Fruit fly (Drosophila melanogaster) whole organism, embryonic: ENCODE measurements around the gene Ostgamma.
A peak's percentile ranks its signal among the peaks of the same experiment; 100 is the strongest.

Experiments used
- Adf1 ChIP-seq: fragments of 200-800 bp; sonication (Bioruptor generic); IDR thresholded peaks from 2 replicates; pipeline ENCODE4 v1.3.6; 2022; ENCODE audit warnings: missing biosample characterization, missing genetic modification characterization
- Asciz ChIP-seq: fragments of 200-800 bp; sonication (Bioruptor generic); optimal IDR thresholded peaks from 2 replicates; lab custom pipeline; 2017; ENCODE audit warnings: missing biosample characterization, mild to moderate bottlenecking, missing genetic modification characterization, missing genetic modification reagents
- CG10267 ChIP-seq: fragments of 200-800 bp; sonication (Bioruptor generic); optimal IDR thresholded peaks from 2 replicates; lab custom pipeline; 2018; ENCODE audit warnings: missing biosample characterization, mild to moderate bottlenecking, missing genetic modification characterization, moderate library complexity
- CG10979 ChIP-seq: fragments of 200-800 bp; sonication (Bioruptor generic); optimal IDR thresholded peaks from 2 replicates; lab custom pipeline; 2018; ENCODE audit warnings: missing biosample characterization, mild to moderate bottlenecking, missing genetic modification characterization, moderate library complexity
- CG11723 ChIP-seq: fragments of 200-800 bp; sonication (Bioruptor generic); optimal IDR thresholded peaks from 2 replicates; lab custom pipeline; 2017; ENCODE audit warnings: missing biosample characterization, mild to moderate bottlenecking, missing genetic modification characterization
- CG12659 ChIP-seq: fragments of 200-800 bp; sonication (Bioruptor generic); optimal IDR thresholded peaks from 3 replicates; lab custom pipeline; 2017; ENCODE audit warnings: mild to moderate bottlenecking, missing biosample characterization, missing genetic modification reagents, missing genetic modification characterization
- CG14441 ChIP-seq: fragments of 200-800 bp; sonication (Bioruptor generic); IDR thresholded peaks from 2 replicates; pipeline ENCODE4 v1.3.6; 2022; ENCODE audit warnings: missing biosample characterization, missing genetic modification characterization
- CG15696 ChIP-seq: fragments of 200-800 bp; sonication (Bioruptor generic); optimal IDR thresholded peaks from 2 replicates; lab custom pipeline; 2019; ENCODE audit warnings: missing biosample characterization, mild to moderate bottlenecking, missing genetic modification characterization, moderate library complexity
- CG17359 ChIP-seq: fragments of 200-800 bp; sonication (Bioruptor generic); optimal IDR thresholded peaks from 3 replicates; lab custom pipeline; 2018; ENCODE audit warnings: missing biosample characterization, mild to moderate bottlenecking, missing genetic modification characterization, moderate library complexity
- CG17361 ChIP-seq: fragments of 200-800 bp; sonication (Bioruptor generic); IDR thresholded peaks from 3 replicates; pipeline ENCODE4 v1.3.6; 2022; ENCODE audit warnings: missing biosample characterization, missing genetic modification characterization
- CG17385 ChIP-seq: fragments of 200-800 bp; sonication (Bioruptor generic); optimal IDR thresholded peaks from 3 replicates; lab custom pipeline; 2018; ENCODE audit warnings: missing biosample characterization, mild to moderate bottlenecking, missing genetic modification characterization
- CG17802 ChIP-seq: fragments of 200-800 bp; sonication (Bioruptor generic); optimal IDR thresholded peaks from 2 replicates; lab custom pipeline; 2018; ENCODE audit warnings: missing biosample characterization, mild to moderate bottlenecking, missing genetic modification characterization, moderate library complexity
- CG31441 ChIP-seq: fragments of 200-800 bp; sonication (Bioruptor generic); IDR thresholded peaks from 2 replicates; pipeline ENCODE4 v1.3.6; 2022; ENCODE audit warnings: missing biosample characterization, missing genetic modification characterization
- CG32772 ChIP-seq: fragments of 200-800 bp; sonication (Bioruptor generic); IDR thresholded peaks from 2 replicates; pipeline ENCODE4 v1.3.6; 2022; ENCODE audit warnings: missing biosample characterization, missing genetic modification characterization
- CG4854 ChIP-seq: fragments of 200-800 bp; sonication (Bioruptor generic); optimal IDR thresholded peaks from 2 replicates; lab custom pipeline; 2016; ENCODE audit warnings: missing biosample characterization, missing genetic modification characterization, inconsistent platforms
- CG6254 ChIP-seq: fragments of 200-800 bp; sonication (Bioruptor generic); optimal IDR thresholded peaks from 3 replicates; lab custom pipeline; 2017; ENCODE audit warnings: mild to moderate bottlenecking, missing biosample characterization, missing genetic modification reagents, missing genetic modification characterization
- CG6683 ChIP-seq: fragments of 200-800 bp; sonication (Bioruptor generic); optimal IDR thresholded peaks from 2 replicates; lab custom pipeline; 2017; ENCODE audit warnings: missing biosample characterization, mild to moderate bottlenecking, missing genetic modification characterization, missing genetic modification reagents
- CG7745 ChIP-seq: fragments of 200-800 bp; sonication (Bioruptor generic); optimal IDR thresholded peaks from 2 replicates; lab custom pipeline; 2018; ENCODE audit warnings: missing biosample characterization, mild to moderate bottlenecking, missing genetic modification characterization, moderate library complexity
- Dfd ChIP-seq, 2 experiments: fragments of >200 bp; optimal IDR thresholded peaks; 2 replicates each; lab custom pipeline; 2017; ENCODE audit warnings: missing biosample characterization in 2 of 2, missing genetic modification characterization in 2 of 2
- Dll ChIP-seq: fragments of 200-800 bp; sonication (Bioruptor generic); IDR thresholded peaks from 4 replicates; pipeline ENCODE4 v1.3.6; 2022; ENCODE audit warnings: missing biosample characterization, missing genetic modification characterization; ENCODE audit not compliant: partially characterized antibody
- Dp ChIP-seq: fragments of 200-800 bp; sonication (Bioruptor generic); optimal IDR thresholded peaks from 2 replicates; lab custom pipeline; 2018; ENCODE audit warnings: missing biosample characterization, mild to moderate bottlenecking, missing genetic modification characterization, moderate library complexity
- HHEX ChIP-seq: fragments of 200-800 bp; sonication (Bioruptor generic); optimal IDR thresholded peaks from 3 replicates; lab custom pipeline; 2017; ENCODE audit warnings: missing biosample characterization, mild to moderate bottlenecking, missing genetic modification characterization, missing genetic modification reagents
- Hmr ChIP-seq: fragments of 200-800 bp; sonication (Bioruptor generic); optimal IDR thresholded peaks from 3 replicates; lab custom pipeline; 2017; ENCODE audit warnings: mild to moderate bottlenecking, missing biosample characterization, missing genetic modification reagents, missing genetic modification characterization
- PHDP ChIP-seq: fragments of 200-800 bp; sonication (Bioruptor generic); optimal IDR thresholded peaks from 3 replicates; lab custom pipeline; 2018; ENCODE audit warnings: missing biosample characterization, mild to moderate bottlenecking, missing genetic modification characterization, moderate library complexity
- Sox102F ChIP-seq: fragments of 200-800 bp; sonication (Bioruptor generic); optimal IDR thresholded peaks from 2 replicates; lab custom pipeline; 2018; ENCODE audit warnings: missing biosample characterization, mild to moderate bottlenecking, missing genetic modification characterization, moderate library complexity
- Ssrp ChIP-seq: fragments of 200-800 bp; sonication (Bioruptor generic); optimal IDR thresholded peaks from 2 replicates; lab custom pipeline; 2018; ENCODE audit warnings: missing biosample characterization, mild to moderate bottlenecking, missing genetic modification characterization, moderate library complexity
- abd-A ChIP-seq: fragments of 200-800 bp; sonication (Bioruptor generic); optimal IDR thresholded peaks from 3 replicates; lab custom pipeline; 2019; ENCODE audit warnings: missing biosample characterization, mild to moderate bottlenecking, missing genetic modification characterization, moderate library complexity
- ara ChIP-seq: fragments of 200-800 bp; sonication (Bioruptor generic); IDR thresholded peaks from 2 replicates; pipeline ENCODE4 v1.3.6; 2022; ENCODE audit warnings: missing biosample characterization, missing genetic modification characterization
- cas ChIP-seq: fragments of 200-800 bp; sonication (Bioruptor generic); IDR thresholded peaks from 2 replicates; pipeline ENCODE4 v1.3.6; 2022; ENCODE audit warnings: missing biosample characterization, missing genetic modification characterization
- chinmo ChIP-seq: fragments of 200-800 bp; sonication (Bioruptor generic); IDR thresholded peaks from 4 replicates; pipeline ENCODE4 v1.3.6; 2022; ENCODE audit warnings: missing biosample characterization, missing genetic modification characterization; ENCODE audit not compliant: partially characterized antibody
- chn ChIP-seq: fragments of 200-800 bp; sonication (Bioruptor generic); optimal IDR thresholded peaks from 2 replicates; lab custom pipeline; 2016; ENCODE audit warnings: missing biosample characterization, missing genetic modification characterization
- corto ChIP-seq: fragments of 200-800 bp; sonication (Bioruptor generic); optimal IDR thresholded peaks from 2 replicates; lab custom pipeline; 2016; ENCODE audit warnings: missing biosample characterization, mild to moderate bottlenecking, missing genetic modification characterization, moderate library complexity
- fd96Cb ChIP-seq: fragments of 200-800 bp; sonication (Bioruptor generic); optimal IDR thresholded peaks from 2 replicates; lab custom pipeline; 2018; ENCODE audit warnings: missing biosample characterization, mild to moderate bottlenecking, missing genetic modification characterization, moderate library complexity
- ftz-f1 ChIP-seq: fragments of 200-800 bp; sonication (Bioruptor generic); optimal IDR thresholded peaks from 2 replicates; lab custom pipeline; 2016; ENCODE audit warnings: missing biosample characterization, missing genetic modification characterization
- gcm2 ChIP-seq: fragments of 200-800 bp; sonication (Bioruptor generic); optimal IDR thresholded peaks from 2 replicates; lab custom pipeline; 2016; ENCODE audit warnings: missing biosample characterization, missing genetic modification characterization
- gsb ChIP-seq: fragments of 200-800 bp; sonication (Bioruptor generic); IDR thresholded peaks from 2 replicates; pipeline ENCODE4 v1.3.6; 2022; ENCODE audit warnings: missing biosample characterization, missing genetic modification characterization
- h ChIP-seq: fragments of >200 bp; optimal IDR thresholded peaks from 2 replicates; lab custom pipeline; 2017
- her ChIP-seq: fragments of 200-800 bp; sonication (Bioruptor generic); optimal IDR thresholded peaks from 2 replicates; lab custom pipeline; 2016; ENCODE audit warnings: missing biosample characterization, missing genetic modification characterization
- kay ChIP-seq: fragments of 200-800 bp; sonication (Bioruptor generic); optimal IDR thresholded peaks from 2 replicates; lab custom pipeline; 2016; ENCODE audit warnings: missing biosample characterization, missing genetic modification characterization
- lab ChIP-seq: fragments of 200-800 bp; sonication (Bioruptor generic); optimal IDR thresholded peaks from 3 replicates; lab custom pipeline; 2017; ENCODE audit warnings: missing biosample characterization, missing genetic modification characterization, mild to moderate bottlenecking, moderate library complexity, missing genetic modification reagents
- otp ChIP-seq: fragments of 200-800 bp; sonication (Bioruptor generic); IDR thresholded peaks from 3 replicates; pipeline ENCODE4, ENCODE4 v1.3.6; 2022; ENCODE audit warnings: missing biosample characterization, missing genetic modification characterization
- rib ChIP-seq: fragments of 200-800 bp; sonication (Bioruptor generic); IDR thresholded peaks from 2 replicates; pipeline ENCODE4 v1.3.6; 2022; ENCODE audit warnings: missing biosample characterization, missing genetic modification characterization
- row ChIP-seq: fragments of 200-800 bp; sonication (Bioruptor generic); IDR thresholded peaks from 3 replicates; pipeline ENCODE4 v1.3.6; 2022; ENCODE audit warnings: missing biosample characterization, missing genetic modification characterization
- sc ChIP-seq, 3 experiments: fragments of >200 bp in 2 of 3; fragments of 200-800 bp in 1 of 3; sonication (Bioruptor generic) in 1 of 3; optimal IDR thresholded peaks; 2 replicates in 2 of 3; 3 replicates in 1 of 3; lab custom pipeline; 2017; ENCODE audit warnings: mild to moderate bottlenecking in 1 of 3, missing biosample characterization in 1 of 3, missing genetic modification characterization in 1 of 3, missing genetic modification reagents in 1 of 3
- sd ChIP-seq: fragments of 200-800 bp; sonication (Bioruptor generic); optimal IDR thresholded peaks from 3 replicates; lab custom pipeline; 2018; ENCODE audit warnings: missing biosample characterization, mild to moderate bottlenecking, missing genetic modification characterization, moderate library complexity
- sens-2 ChIP-seq: fragments of 200-800 bp; sonication (Bioruptor generic); IDR thresholded peaks from 2 replicates; pipeline ENCODE4 v1.3.6; 2022; ENCODE audit warnings: missing biosample characterization, missing genetic modification characterization
- sug ChIP-seq: fragments of 200-800 bp; optimal IDR thresholded peaks from 2 replicates; lab custom pipeline; 2019; ENCODE audit warnings: missing biosample characterization, mild to moderate bottlenecking, missing genetic modification characterization, moderate library complexity
- tap ChIP-seq: fragments of 200-800 bp; optimal IDR thresholded peaks from 3 replicates; lab custom pipeline; 2019; ENCODE audit warnings: missing biosample characterization, mild to moderate bottlenecking, missing genetic modification characterization, moderate library complexity

Gene Ostgamma

DNA sequence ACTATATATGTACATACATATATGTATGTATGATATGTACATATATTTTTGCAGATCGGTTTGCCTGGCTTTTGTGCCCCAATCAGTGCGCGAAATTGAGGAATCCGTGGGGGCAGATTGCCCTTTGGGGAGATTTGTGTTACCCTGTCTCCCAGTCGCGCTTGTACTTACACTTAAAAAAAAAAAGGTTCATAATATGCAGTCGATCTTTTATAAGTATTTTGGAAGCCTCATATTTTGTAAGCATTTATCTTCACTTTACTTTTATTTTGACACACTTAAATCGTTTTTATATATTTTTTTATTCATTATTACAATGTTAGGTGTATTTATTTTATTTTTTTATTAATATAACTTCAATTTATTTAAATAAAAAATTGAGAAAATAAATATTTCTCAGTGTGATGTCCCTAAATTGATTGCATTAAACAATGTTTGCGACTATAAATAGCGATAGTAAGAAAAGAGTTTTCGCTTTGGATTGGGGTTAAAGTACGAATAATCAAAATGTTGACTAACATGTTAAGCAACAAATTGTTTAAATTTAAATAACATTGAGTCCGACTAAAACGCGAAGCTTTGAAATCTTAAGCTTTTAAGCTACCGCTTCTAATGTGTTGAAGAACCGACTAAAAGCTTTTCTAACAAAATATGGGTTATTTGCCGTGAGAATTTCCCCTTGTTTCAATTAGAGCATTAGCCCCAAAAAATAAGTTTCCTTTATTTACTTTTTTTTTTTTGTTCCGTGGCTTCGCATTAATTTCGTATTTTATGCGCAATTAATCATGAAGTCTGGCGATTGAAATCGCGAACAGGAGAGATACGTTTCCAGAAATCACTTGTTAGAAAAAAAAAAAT is 18.7 kb upstream of the Ostgamma start (continued):
- no peak for TF ChIP-seq otp (GFP tag; lab: Robert Waterston, UW)
- TF ChIP-seq gcm2 (GFP tag; lab: Kevin White, UChicago), result no peak
- 0 out of 3 replicates have a peak, but pooled peaks have one; percentile 14 for TF ChIP-seq CG17361 (GFP tag; lab: Robert Waterston, UW)
- no peak for TF ChIP-seq Dll (GFP tag; lab: Robert Waterston, UW)
- no peak for TF ChIP-seq cas
- TF ChIP-seq ara (GFP tag; lab: Robert Waterston, UW), result no peak
- TF ChIP-seq fd96Cb (tag; lab: Kevin White, UChicago), result no peak
- peak; percentile 18 for TF ChIP-seq CG12659 (GFP tag; lab: Kevin White, UChicago)
- TF ChIP-seq CG15696, result no peak
- TF ChIP-seq CG6254 (GFP tag; lab: Kevin White, UChicago), result no peak
- no peak for TF ChIP-seq rib (GFP tag; lab: Robert Waterston, UW)
- no peak for TF ChIP-seq her (GFP tag; lab: Kevin White, UChicago)
- no peak for TF ChIP-seq sd (tag; lab: Kevin White, UChicago)
- TF ChIP-seq sens-2, result no peak
- no peak for TF ChIP-seq CG4854 (GFP tag; lab: Kevin White, UChicago)
- TF ChIP-seq CG11723 (GFP tag; lab: Kevin White, UChicago), result no peak
- TF ChIP-seq CG10979 (tag; lab: Kevin White, UChicago), result no peak
- TF ChIP-seq CG6683 (GFP tag; lab: Kevin White, UChicago), result no peak
- TF ChIP-seq PHDP, result peak; percentile 38
- TF ChIP-seq Asciz (GFP tag; lab: Kevin White, UChicago), result peak; percentile 5
- peak; percentile 40 for TF ChIP-seq row
- TF ChIP-seq CG10267, result peak; percentile 11
- no peak for TF ChIP-seq CG32772 (GFP tag; lab: Robert Waterston, UW)
- TF ChIP-seq CG31441 (GFP tag; lab: Robert Waterston, UW), result peak; percentile 51
- TF ChIP-seq Dfd (GFP tag; optimal IDR thresholded peaks at IDR 0.05; lab: Kevin White, UChicago), result no peak
- TF ChIP-seq ftz-f1 (GFP tag; lab: Kevin White, UChicago), result no peak
- no peak for TF ChIP-seq kay (GFP tag; lab: Kevin White, UChicago)
- TF ChIP-seq gsb (GFP tag; lab: Robert Waterston, UW), result no peak
- peak; percentile 3 for TF ChIP-seq CG17385
- no peak for TF ChIP-seq abd-A (tag; lab: Kevin White, UChicago)
- TF ChIP-seq Dp (GFP tag; lab: Kevin White, UChicago), result peak; percentile 48
- TF ChIP-seq CG14441 (GFP tag; lab: Robert Waterston, UW), result no peak
- TF ChIP-seq lab (GFP tag; lab: Kevin White, UChicago), result peak; percentile 46
- no peak for TF ChIP-seq h (lab: Kevin White, UChicago)
- TF ChIP-seq Ssrp (tag; lab: Kevin White, UChicago), result no peak
- TF ChIP-seq Sox102F (GFP tag; lab: Kevin White, UChicago), result peak; percentile 33
- TF ChIP-seq Hmr (GFP tag; lab: Kevin White, UChicago), result peak; percentile 60
- 0 out of 4 replicates have a peak, but pooled peaks have one; percentile 55 for TF ChIP-seq chinmo
- no peak for TF ChIP-seq corto (GFP tag; lab: Kevin White, UChicago)
- no peak for TF ChIP-seq Adf1 (GFP tag; lab: Robert Waterston, UW)
- no peak for TF ChIP-seq chn (GFP tag; lab: Kevin White, UChicago)
- TF ChIP-seq sug, result peak; percentile 17
- no peak for TF ChIP-seq HHEX (GFP tag; lab: Kevin White, UChicago)
- TF ChIP-seq tap, result peak; percentile 1
- TF ChIP-seq CG7745 (tag; lab: Kevin White, UChicago), result no peak
- no peak for TF ChIP-seq CG17802 (tag; lab: Kevin White, UChicago)
- no peak for TF ChIP-seq sc (optimal IDR thresholded peaks at IDR 0.05; lab: Kevin White, UChicago)
- TF ChIP-seq sc (GFP tag; optimal IDR thresholded peaks at IDR 0.05; lab: Kevin White, UChicago), result no peak
- TF ChIP-seq CG17359 (tag; lab: Kevin White, UChicago), result peak; percentile 39
